Worm (Caenorhabditis elegans) whole organism, L2 larva: ENCODE data around the gene srh-271.

Source experiments
- ama-1 ChIP-seq: fragments of 150-350 bp; optimal IDR thresholded peaks from 2 replicates; lab custom pipeline; 2018; ENCODE audit warnings: inconsistent platforms
- egl-27 ChIP-seq: sonication (generic microtip); optimal IDR thresholded peaks from 3 replicates; lab custom pipeline; 2017; ENCODE audit warnings: missing biosample characterization, missing genetic modification reagents, missing genetic modification characterization
- nhr-11 ChIP-seq: fragments of 150-350 bp; optimal IDR thresholded peaks from 2 replicates; lab custom pipeline; 2014; ENCODE audit warnings: missing biosample characterization, missing genetic modification characterization
- nhr-21 ChIP-seq: fragments of 150-350 bp; optimal IDR thresholded peaks from 2 replicates; lab custom pipeline; 2014; ENCODE audit warnings: missing biosample characterization, missing genetic modification characterization
- skn-1 ChIP-seq: sonication (generic microtip); optimal IDR thresholded peaks from 2 replicates; lab custom pipeline; 2017; ENCODE audit warnings: missing biosample characterization, missing genetic modification characterization

DNA sequence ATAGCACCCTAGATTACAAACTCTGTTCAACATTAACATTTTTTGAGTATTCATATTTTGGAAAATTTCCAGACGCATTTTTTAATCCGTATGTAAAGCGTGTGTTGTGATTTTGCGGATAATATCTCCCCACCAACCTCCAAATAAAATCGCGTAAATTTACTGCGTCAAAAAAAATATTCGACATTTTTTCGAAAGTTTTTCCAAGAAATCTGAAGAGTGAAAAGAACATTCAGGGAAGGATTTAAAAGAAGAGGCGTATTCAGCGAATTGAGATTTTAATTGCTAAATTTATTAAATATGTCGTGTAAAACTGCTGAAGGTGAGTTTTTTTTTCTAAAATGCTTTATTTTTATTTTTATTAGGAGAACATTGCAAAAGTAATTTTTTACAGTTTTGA, 47.9 kb downstream of the srh-271 start, which contains the start of gene nhr-290:
- no peak for TF ChIP-seq skn-1 (tag; lab: Kevin White, UChicago)
- no peak for TF ChIP-seq ama-1 (lab: Kevin White, UChicago)
- TF ChIP-seq nhr-21, result no peak
- TF ChIP-seq nhr-11 (tag; lab: Kevin White, UChicago), result no peak
- TF ChIP-seq egl-27 (tag; lab: Kevin White, UChicago), result no peak
